Worm (Caenorhabditis elegans): ENCODE data around the gene cht-2.

DNA sequence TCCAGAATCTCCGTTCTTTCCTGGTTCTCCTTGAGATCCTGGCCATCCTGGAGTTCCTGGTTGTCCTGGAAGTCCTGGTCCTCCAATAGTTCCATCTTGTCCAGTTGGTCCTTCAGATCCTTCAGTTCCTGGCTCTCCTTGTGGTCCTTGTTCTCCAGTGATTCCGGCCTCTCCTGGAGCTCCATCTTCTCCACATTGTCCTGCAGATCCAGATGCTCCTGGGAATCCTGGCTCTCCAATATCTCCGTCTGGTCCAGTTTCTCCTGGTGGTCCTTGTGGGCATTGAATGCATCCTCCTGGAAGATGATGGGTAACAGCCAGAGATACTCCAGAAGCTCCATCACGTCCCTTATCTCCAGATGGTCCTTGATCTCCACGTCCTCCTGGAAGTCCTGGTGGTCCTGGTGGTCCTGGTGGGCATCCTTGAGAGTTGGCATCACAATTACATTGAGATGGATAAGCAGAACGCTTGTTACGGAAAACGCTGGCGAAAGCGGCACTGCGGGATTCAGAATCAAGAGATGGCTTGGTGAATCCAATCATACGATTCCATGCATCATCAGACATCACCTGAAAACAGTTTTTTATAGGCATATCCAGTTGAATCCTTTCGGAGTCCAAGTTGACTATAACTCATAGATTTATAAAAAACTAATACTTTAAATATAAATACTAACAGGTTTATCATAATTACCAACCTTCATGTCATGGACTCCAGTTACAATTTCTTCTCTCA, 47.7 kb downstream of the cht-2 start:
- TF ChIP-seq Y5F2A.4 (GFP tag; optimal IDR thresholded peaks at IDR 0.05) (no peak), nhr-48 (tag; optimal IDR thresholded peaks at IDR 0.05) (no peak), lsy-2 (tag; optimal IDR thresholded peaks at IDR 0.05) (no peak), daf-8 (GFP tag; IDR thresholded peaks at IDR 0.05) (no peak), nhr-25 (tag; optimal IDR thresholded peaks at IDR 0.05; ENCODE audit: borderline replicate concordance, insufficient read depth) (no peak), zag-1 (tag; optimal IDR thresholded peaks at IDR 0.05) (no peak), dmd-9 (GFP tag; IDR thresholded peaks at IDR 0.05) (no peak), skn-1 (tag; optimal IDR thresholded peaks at IDR 0.05) (no peak), fkh-10 (GFP tag; optimal IDR thresholded peaks at IDR 0.05) (no peak), F37D6.2 (tag; optimal IDR thresholded peaks at IDR 0.05) (no peak), nhr-76 (tag; optimal IDR thresholded peaks at IDR 0.05) (no peak), pha-4 (GFP tag; IDR thresholded peaks at IDR 0.05) (no peak), pha-4 (tag; optimal IDR thresholded peaks at IDR 0.05) (no peak)

All from whole organism, L4 larva.